Worm (Caenorhabditis elegans): ENCODE results near the gene fbxa-73.

DNA sequence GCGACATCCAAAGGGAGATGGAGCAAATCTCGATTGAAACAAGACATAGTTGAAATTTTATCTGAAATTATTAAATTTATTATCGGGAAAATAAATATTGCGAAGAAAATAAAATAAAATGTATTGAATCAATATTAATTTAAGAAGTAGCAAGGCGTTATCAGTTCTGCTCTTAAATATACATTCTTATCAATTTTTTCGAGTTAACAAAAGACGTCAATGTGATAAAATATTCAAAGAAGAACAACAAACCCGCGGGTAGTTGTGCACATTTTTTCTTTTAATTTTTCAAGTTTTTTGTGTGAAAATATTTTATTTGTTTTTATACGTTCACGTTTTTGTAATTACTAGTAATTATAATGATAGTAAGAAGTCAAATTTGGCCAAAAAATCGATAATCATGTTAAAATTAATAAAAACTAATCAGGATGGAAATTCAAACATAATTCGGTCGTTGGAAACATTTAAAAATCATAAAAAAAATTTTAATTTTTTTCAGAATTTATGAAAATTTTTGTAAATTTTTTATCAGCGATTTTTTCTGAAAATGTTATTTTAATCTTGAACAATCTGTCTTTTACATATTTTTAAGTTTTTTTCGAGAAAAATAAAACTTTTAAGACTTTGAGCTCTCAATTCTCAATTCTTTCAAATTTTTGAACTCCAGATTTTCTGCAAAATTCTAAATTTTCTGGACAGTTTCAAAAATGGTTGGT, 12.9 kb downstream of the fbxa-73 start, which contains the start of gene fbxa-9:
- no peak for TF ChIP-seq egl-27 (tag; optimal IDR thresholded peaks at IDR 0.05)
- no peak for TF ChIP-seq nhr-11 (tag; optimal IDR thresholded peaks at IDR 0.05)
- peak; percentile 58 for TF ChIP-seq fos-1 (tag; optimal IDR thresholded peaks at IDR 0.05)
- TF ChIP-seq ztf-4 (tag; optimal IDR thresholded peaks at IDR 0.05) = no peak
- no peak for TF ChIP-seq skn-1 (tag; optimal IDR thresholded peaks at IDR 0.05)

All from whole organism, L2 larva.